Fruit fly (Drosophila melanogaster) whole organism, embryonic: Measurements from ENCODE around the gene PpV.

ENCODE experiments used
- Abd-B ChIP-seq: fragments of 200-800 bp; sonication (Bioruptor generic); optimal IDR thresholded peaks from 2 replicates; lab custom pipeline; 2018; ENCODE audit warnings: missing biosample characterization, mild to moderate bottlenecking, missing genetic modification characterization, moderate library complexity
- Adf1 ChIP-seq: fragments of 200-800 bp; sonication (Bioruptor generic); IDR thresholded peaks from 2 replicates; pipeline ENCODE4 v1.3.6; 2022; ENCODE audit warnings: missing biosample characterization, missing genetic modification characterization
- BtbVII ChIP-seq: fragments of 200-800 bp; sonication (Bioruptor generic); optimal IDR thresholded peaks from 3 replicates; lab custom pipeline; 2017; ENCODE audit warnings: missing biosample characterization, mild to moderate bottlenecking, missing genetic modification characterization
- CG12104 ChIP-seq: fragments of 200-800 bp; sonication (Bioruptor generic); optimal IDR thresholded peaks from 3 replicates; lab custom pipeline; 2016; ENCODE audit warnings: missing biosample characterization, missing genetic modification characterization
- CG12942 ChIP-seq: fragments of 200-800 bp; sonication (Bioruptor generic); optimal IDR thresholded peaks from 3 replicates; lab custom pipeline; 2016; ENCODE audit warnings: missing biosample characterization, missing genetic modification characterization
- CG14965 ChIP-seq: fragments of 200-800 bp; sonication (Bioruptor generic); optimal IDR thresholded peaks from 2 replicates; lab custom pipeline; 2016; ENCODE audit warnings: missing biosample characterization, missing genetic modification characterization, borderline replicate concordance
- CG16779 ChIP-seq: fragments of 200-800 bp; sonication (Bioruptor generic); IDR thresholded peaks from 2 replicates; pipeline ENCODE4 v1.3.6; 2022; ENCODE audit warnings: missing biosample characterization, missing genetic modification characterization
- CG17568 ChIP-seq: fragments of 200-800 bp; sonication (Bioruptor generic); optimal IDR thresholded peaks from 2 replicates; lab custom pipeline; 2018; ENCODE audit warnings: missing biosample characterization, mild to moderate bottlenecking, missing genetic modification characterization, moderate library complexity
- CG2712 ChIP-seq: fragments of 200-800 bp; optimal IDR thresholded peaks from 3 replicates; lab custom pipeline; 2019; ENCODE audit warnings: missing biosample characterization, mild to moderate bottlenecking, missing genetic modification characterization, moderate library complexity
- CG31365 ChIP-seq: fragments of 200-800 bp; sonication (Bioruptor generic); optimal IDR thresholded peaks from 2 replicates; lab custom pipeline; 2018; ENCODE audit warnings: missing biosample characterization, mild to moderate bottlenecking, missing genetic modification characterization
- CG34422 ChIP-seq: fragments of 200-800 bp; sonication (Bioruptor generic); IDR thresholded peaks from 3 replicates; pipeline ENCODE4 v1.3.6; 2022; ENCODE audit warnings: missing biosample characterization, missing genetic modification characterization
- CG3995 ChIP-seq: fragments of 200-800 bp; sonication (Bioruptor generic); optimal IDR thresholded peaks from 3 replicates; lab custom pipeline; 2016; ENCODE audit warnings: missing biosample characterization, missing genetic modification characterization
- CG6654 ChIP-seq: fragments of 200-800 bp; sonication (Bioruptor generic); optimal IDR thresholded peaks from 2 replicates; lab custom pipeline; 2017; ENCODE audit warnings: missing biosample characterization, mild to moderate bottlenecking, missing genetic modification characterization
- CG6689 ChIP-seq: fragments of 200-800 bp; sonication (Bioruptor generic); IDR thresholded peaks from 2 replicates; pipeline ENCODE4 v1.3.6; 2022; ENCODE audit warnings: missing biosample characterization, missing genetic modification characterization
- CG7357 ChIP-seq: fragments of 200-800 bp; sonication (Bioruptor generic); IDR thresholded peaks from 3 replicates; pipeline ENCODE4 v1.3.6; 2022; ENCODE audit warnings: missing biosample characterization, missing genetic modification characterization
- CG7928 ChIP-seq: fragments of 200-800 bp; sonication (Bioruptor generic); optimal IDR thresholded peaks from 2 replicates; lab custom pipeline; 2017; ENCODE audit warnings: missing biosample characterization, mild to moderate bottlenecking, missing genetic modification characterization
- CG9932 ChIP-seq: fragments of 200-800 bp; sonication (Bioruptor generic); IDR thresholded peaks from 2 replicates; pipeline ENCODE4 v1.3.6; 2022; ENCODE audit warnings: missing biosample characterization, missing genetic modification characterization
- Dad ChIP-seq: fragments of 200-800 bp; sonication (Bioruptor generic); optimal IDR thresholded peaks from 3 replicates; lab custom pipeline; 2016; ENCODE audit warnings: missing biosample characterization, missing genetic modification characterization
- Dbx ChIP-seq: fragments of 200-800 bp; sonication (Bioruptor generic); IDR thresholded peaks from 3 replicates; pipeline ENCODE4 v1.3.6; 2022; ENCODE audit warnings: missing biosample characterization, missing genetic modification characterization
- Dref ChIP-seq: fragments of 200-800 bp; sonication (Bioruptor generic); IDR thresholded peaks from 2 replicates; pipeline ENCODE4 v1.3.6; 2022; ENCODE audit warnings: missing biosample characterization, missing genetic modification characterization
- GATAe ChIP-seq: fragments of 200-800 bp; sonication (Bioruptor generic); conservative IDR thresholded peaks from 2 replicates; pipeline ENCODE4 v1.3.6; 2022; ENCODE audit warnings: missing biosample characterization, missing genetic modification characterization
- HLH54F ChIP-seq: fragments of 200-800 bp; sonication (Bioruptor generic); optimal IDR thresholded peaks from 3 replicates; lab custom pipeline; 2016; ENCODE audit warnings: missing biosample characterization, missing genetic modification characterization
- Hand ChIP-seq: fragments of 200-800 bp; sonication (Bioruptor generic); optimal IDR thresholded peaks from 2 replicates; lab custom pipeline; 2017; ENCODE audit warnings: mild to moderate bottlenecking, missing biosample characterization, missing genetic modification reagents, missing genetic modification characterization
- Hr78 ChIP-seq, 2 experiments: fragments of 200-800 bp in 1 of 2; fragments of >200 bp in 1 of 2; sonication (Bioruptor generic) in 1 of 2; optimal IDR thresholded peaks; 2 replicates each; lab custom pipeline; 2017 to 2019; ENCODE audit warnings: missing biosample characterization in 2 of 2, missing genetic modification characterization in 2 of 2, mild to moderate bottlenecking in 1 of 2, moderate library complexity in 1 of 2
- MTF-1 ChIP-seq: fragments of 200-800 bp; sonication (Bioruptor generic); optimal IDR thresholded peaks from 2 replicates; lab custom pipeline; 2018; ENCODE audit warnings: missing biosample characterization, mild to moderate bottlenecking, missing genetic modification characterization, borderline replicate concordance
- NC2β ChIP-seq: fragments of 200-800 bp; sonication (Bioruptor generic); optimal IDR thresholded peaks from 2 replicates; lab custom pipeline; 2016; ENCODE audit warnings: missing biosample characterization, missing genetic modification characterization
- Side ChIP-seq: fragments of 200-800 bp; sonication (Bioruptor generic); optimal IDR thresholded peaks from 2 replicates; lab custom pipeline; 2016; ENCODE audit warnings: missing biosample characterization, missing genetic modification characterization
- Ssrp ChIP-seq: fragments of 200-800 bp; sonication (Bioruptor generic); optimal IDR thresholded peaks from 2 replicates; lab custom pipeline; 2018; ENCODE audit warnings: missing biosample characterization, mild to moderate bottlenecking, missing genetic modification characterization, moderate library complexity
- ap ChIP-seq: fragments of 200-800 bp; sonication (Bioruptor generic); IDR thresholded peaks from 2 replicates; pipeline ENCODE4 v1.3.6; 2022; ENCODE audit warnings: missing biosample characterization, missing genetic modification characterization
- ash1 ChIP-seq: fragments of 200-800 bp; sonication (Bioruptor generic); optimal IDR thresholded peaks from 2 replicates; lab custom pipeline; 2018; ENCODE audit warnings: missing biosample characterization, mild to moderate bottlenecking, missing genetic modification characterization
- bowl ChIP-seq: fragments of 200-800 bp; sonication (Bioruptor generic); IDR thresholded peaks from 2 replicates; pipeline ENCODE4 v1.3.6; 2022; ENCODE audit warnings: missing biosample characterization, missing genetic modification characterization
- bsh ChIP-seq, 2 experiments: fragments of 200-800 bp; sonication (Bioruptor generic); optimal IDR thresholded peaks; 2 replicates each; lab custom pipeline; 2017 to 2018; ENCODE audit warnings: mild to moderate bottlenecking in 2 of 2, missing biosample characterization in 2 of 2, missing genetic modification characterization in 2 of 2, moderate library complexity in 1 of 2
- crol ChIP-seq: fragments of 200-800 bp; sonication (Bioruptor generic); IDR thresholded peaks from 2 replicates; pipeline ENCODE4 v1.3.6; 2022; ENCODE audit warnings: missing biosample characterization, missing genetic modification characterization
- en ChIP-seq: fragments of 200-800 bp; sonication (Bioruptor generic); optimal IDR thresholded peaks from 2 replicates; lab custom pipeline; 2016; ENCODE audit warnings: missing biosample characterization, missing genetic modification characterization
- ewg ChIP-seq: fragments of 200-800 bp; sonication (Bioruptor generic); optimal IDR thresholded peaks from 3 replicates; lab custom pipeline; 2017; ENCODE audit warnings: mild to moderate bottlenecking, missing biosample characterization, missing genetic modification reagents, missing genetic modification characterization
- grn ChIP-seq: fragments of 200-800 bp; sonication (Bioruptor generic); optimal IDR thresholded peaks from 3 replicates; lab custom pipeline; 2017; ENCODE audit warnings: missing biosample characterization, missing genetic modification characterization
- her ChIP-seq: fragments of 200-800 bp; sonication (Bioruptor generic); optimal IDR thresholded peaks from 2 replicates; lab custom pipeline; 2016; ENCODE audit warnings: missing biosample characterization, missing genetic modification characterization
- hth ChIP-seq: fragments of >200 bp; optimal IDR thresholded peaks from 2 replicates; lab custom pipeline; 2017; ENCODE audit warnings: inconsistent platforms
- peb ChIP-seq: fragments of 200-800 bp; sonication (Bioruptor generic); IDR thresholded peaks from 2 replicates; pipeline ENCODE4 v1.3.6; 2022; ENCODE audit warnings: missing biosample characterization, missing genetic modification characterization
- pho ChIP-seq: fragments of 200-800 bp; sonication (Bioruptor generic); optimal IDR thresholded peaks from 2 replicates; lab custom pipeline; 2016; ENCODE audit warnings: missing biosample characterization, missing genetic modification characterization
- pros ChIP-seq: fragments of 200-800 bp; sonication (Bioruptor generic); optimal IDR thresholded peaks from 3 replicates; lab custom pipeline; 2019; ENCODE audit warnings: missing biosample characterization, mild to moderate bottlenecking, missing genetic modification characterization, moderate library complexity
- rib ChIP-seq: fragments of 200-800 bp; sonication (Bioruptor generic); IDR thresholded peaks from 2 replicates; pipeline ENCODE4 v1.3.6; 2022; ENCODE audit warnings: missing biosample characterization, missing genetic modification characterization
- seq ChIP-seq: fragments of 200-800 bp; sonication (Bioruptor generic); IDR thresholded peaks from 2 replicates; pipeline ENCODE4 v1.3.6; 2022; ENCODE audit warnings: missing biosample characterization, missing genetic modification characterization
- slp2 ChIP-seq: fragments of 200-800 bp; sonication (Bioruptor generic); optimal IDR thresholded peaks from 2 replicates; lab custom pipeline; 2016; ENCODE audit warnings: missing biosample characterization, missing genetic modification characterization
- stwl ChIP-seq: fragments of 200-800 bp; sonication (Bioruptor generic); optimal IDR thresholded peaks from 3 replicates; lab custom pipeline; 2018; ENCODE audit warnings: missing biosample characterization, mild to moderate bottlenecking, missing genetic modification characterization, moderate library complexity
- trh ChIP-seq: fragments of 200-800 bp; sonication (Bioruptor generic); optimal IDR thresholded peaks from 2 replicates; lab custom pipeline; 2016; ENCODE audit warnings: missing biosample characterization, missing genetic modification characterization
- unpg ChIP-seq: fragments of 200-800 bp; sonication (Bioruptor generic); optimal IDR thresholded peaks from 3 replicates; lab custom pipeline; 2018; ENCODE audit warnings: missing biosample characterization, mild to moderate bottlenecking, missing genetic modification characterization, moderate library complexity
- zen ChIP-seq: fragments of 200-800 bp; sonication (Bioruptor generic); optimal IDR thresholded peaks from 3 replicates; lab custom pipeline; 2018; ENCODE audit warnings: missing biosample characterization, mild to moderate bottlenecking, missing genetic modification characterization, moderate library complexity
- zf30C ChIP-seq: fragments of 200-800 bp; sonication (Bioruptor generic); optimal IDR thresholded peaks from 3 replicates; lab custom pipeline; 2018; ENCODE audit warnings: missing biosample characterization, mild to moderate bottlenecking, missing genetic modification characterization
- zfh2 ChIP-seq: fragments of 200-800 bp; sonication (Bioruptor generic); optimal IDR thresholded peaks from 2 replicates; lab custom pipeline; 2016; ENCODE audit warnings: missing biosample characterization, missing genetic modification characterization

PpV gene

dm6 chrX:6330369-6330949 lies 42.3 kb downstream of the PpV start, which contains the start of gene CG42240 (continued):
- 0 out of 2 replicates have a peak, but pooled peaks have one; percentile 40 for TF ChIP-seq rib (GFP tag; lab: Robert Waterston, UW)
- peak; percentile 81 for TF ChIP-seq Abd-B
- TF ChIP-seq CG3995 (GFP tag; lab: Kevin White, UChicago) = peak; percentile 28
- TF ChIP-seq seq = peak; percentile 84
- TF ChIP-seq Dad (GFP tag; lab: Kevin White, UChicago) = peak; percentile 65
- TF ChIP-seq bsh (GFP tag; optimal IDR thresholded peaks at IDR 0.05; lab: Kevin White, UChicago) = peak; percentile 87 to 91
- no peak for TF ChIP-seq Dref (GFP tag; lab: Robert Waterston, UW)
- TF ChIP-seq MTF-1 (GFP tag; lab: Kevin White, UChicago) = peak; percentile 16
- TF ChIP-seq CG2712 = peak; percentile 95
- TF ChIP-seq Dbx (GFP tag; lab: Robert Waterston, UW) = 0 out of 3 replicates have a peak, but pooled peaks have one; percentile 33
- peak; percentile 76 for TF ChIP-seq CG17568 (GFP tag; lab: Kevin White, UChicago)
- peak; percentile 91 for TF ChIP-seq CG12104 (GFP tag; lab: Kevin White, UChicago)
- TF ChIP-seq NC2β (GFP tag; lab: Kevin White, UChicago) = peak; percentile 71
- peak; percentile 45 for TF ChIP-seq CG31365 (tag; lab: Kevin White, UChicago)
- no peak for TF ChIP-seq CG14965
- TF ChIP-seq CG34422 (GFP tag; lab: Robert Waterston, UW) = peak; percentile 66; the same call in 2 of the 3 replicates
- peak; percentile 40; the same call in 1 of the 2 replicates for TF ChIP-seq GATAe (GFP tag; lab: Robert Waterston, UW)
- TF ChIP-seq CG9932 (GFP tag; lab: Robert Waterston, UW) = peak; percentile 54; the same call in 1 of the 2 replicates
- TF ChIP-seq Hr78 (GFP tag; optimal IDR thresholded peaks at IDR 0.05; lab: Kevin White, UChicago) = peak in 1 of 2 experiments; percentile 88
- peak; percentile 81 for TF ChIP-seq CG12942 (GFP tag; lab: Kevin White, UChicago)
- TF ChIP-seq ewg (GFP tag; lab: Kevin White, UChicago) = peak; percentile 92
- peak; percentile 85 for TF ChIP-seq unpg
- peak; percentile 88 for TF ChIP-seq Hand (GFP tag; lab: Kevin White, UChicago)
- peak; percentile 16 for TF ChIP-seq CG7928 (GFP tag; lab: Kevin White, UChicago)
- peak; percentile 80 for TF ChIP-seq CG6654 (GFP tag; lab: Kevin White, UChicago)
- peak; percentile 80 for TF ChIP-seq slp2 (GFP tag; lab: Kevin White, UChicago)
- TF ChIP-seq pros = no peak
- peak; percentile 79 for TF ChIP-seq zen (tag; lab: Kevin White, UChicago)
- TF ChIP-seq HLH54F (GFP tag; lab: Kevin White, UChicago) = peak; percentile 72
- TF ChIP-seq ash1 (GFP tag; lab: Kevin White, UChicago) = no peak
- peak; percentile 21; the same call in 1 of the 2 replicates for TF ChIP-seq Adf1 (GFP tag; lab: Robert Waterston, UW)
- peak; percentile 59 for TF ChIP-seq en (GFP tag; lab: Kevin White, UChicago)
- peak; percentile 61 for TF ChIP-seq trh
- TF ChIP-seq CG7357 = peak; percentile 76
- TF ChIP-seq grn = no peak
- TF ChIP-seq Side (GFP tag; lab: Kevin White, UChicago) = peak; percentile 63
- peak; percentile 91 for TF ChIP-seq BtbVII (GFP tag; lab: Kevin White, UChicago)
- TF ChIP-seq pho (GFP tag; lab: Kevin White, UChicago) = peak; percentile 81
- TF ChIP-seq CG16779 = no peak
- TF ChIP-seq peb (GFP tag; lab: Robert Waterston, UW) = peak; percentile 65
- peak; percentile 82 for TF ChIP-seq zf30C (GFP tag; lab: Kevin White, UChicago)
- TF ChIP-seq her = no peak
- TF ChIP-seq CG6689 (GFP tag; lab: Robert Waterston, UW) = peak; percentile 91
- peak; percentile 3; the same call in 1 of the 2 replicates for TF ChIP-seq ap
- no peak for TF ChIP-seq hth
- TF ChIP-seq bowl (GFP tag; lab: Robert Waterston, UW) = peak; percentile 46; the same call in 1 of the 2 replicates
- TF ChIP-seq crol (GFP tag; lab: Robert Waterston, UW) = no peak
- peak; percentile 89 for TF ChIP-seq Ssrp
- peak; percentile 46 for TF ChIP-seq zfh2 (GFP tag; lab: Kevin White, UChicago)
- TF ChIP-seq stwl (tag; lab: Kevin White, UChicago) = no peak
